Worm (Caenorhabditis elegans) whole organism, L4/young adult: ENCODE data around the gene ikke-1.

Source experiments
- W03F9.2 ChIP-seq: fragments of 150-350 bp; optimal IDR thresholded peaks from 2 replicates; lab custom pipeline; 2014; ENCODE audit warnings: missing biosample characterization, missing genetic modification characterization
- dao-5 ChIP-seq: sonication (generic microtip); optimal IDR thresholded peaks from 2 replicates; lab custom pipeline; 2016; ENCODE audit warnings: missing genotype, missing genetic modification characterization, moderate library complexity, missing compliant biosample characterization
- him-1 ChIP-seq: sonication (generic microtip); optimal IDR thresholded peaks from 2 replicates; lab custom pipeline; 2016; ENCODE audit warnings: missing genotype, missing genetic modification reagents, missing genetic modification characterization, missing compliant biosample characterization

Gene ikke-1

DNA sequence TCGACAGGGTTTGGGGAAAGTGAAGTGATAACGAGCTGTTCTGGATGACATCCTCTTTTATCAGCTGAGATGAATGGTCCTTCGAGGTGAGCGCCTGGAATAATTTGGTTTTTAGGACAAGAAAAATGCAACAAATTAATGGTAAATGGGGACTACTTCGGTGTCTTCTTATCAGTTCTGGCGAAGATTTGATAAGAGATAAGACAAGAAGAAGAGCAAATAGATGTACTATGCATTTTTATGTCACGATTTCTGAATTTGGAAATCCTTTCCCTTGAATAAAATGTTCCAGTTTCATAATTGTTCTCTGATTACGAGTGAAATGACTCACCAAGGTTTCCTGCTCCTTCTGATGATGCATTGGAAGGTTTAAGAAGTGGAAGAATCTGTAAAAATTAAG, 52.7 kb downstream of the ikke-1 start:
- TF ChIP-seq W03F9.2 (tag; lab: Kevin White, UChicago): no peak
- TF ChIP-seq him-1 (tag; lab: Kevin White, UChicago): no peak
- no peak for TF ChIP-seq dao-5 (tag; lab: Kevin White, UChicago)

DNA sequence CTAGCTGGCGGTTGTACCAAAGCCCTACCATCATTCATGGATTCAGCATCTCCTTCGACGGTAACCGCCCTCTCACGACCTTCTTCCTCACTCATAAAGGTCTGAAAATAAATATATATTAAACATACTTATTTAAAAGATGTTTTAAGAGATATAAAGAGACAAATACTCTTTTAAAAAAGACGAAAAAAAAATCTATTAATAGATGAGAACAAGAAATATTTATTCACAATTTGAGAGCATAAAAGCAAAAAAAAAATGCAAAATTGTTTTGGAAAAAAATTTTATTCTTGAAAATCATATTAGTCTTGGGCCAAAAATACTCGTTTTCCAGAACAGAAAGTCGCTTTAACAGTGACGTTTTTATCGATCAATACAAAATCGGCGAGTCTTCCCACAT, 53.8 kb downstream of the ikke-1 start, which contains the start of gene skat-1:
Gene skat-1 (minus strand): TSS at position 101 of the 400 bp plus-strand sequence.
- TF ChIP-seq W03F9.2 (tag; lab: Kevin White, UChicago): no peak
- no peak for TF ChIP-seq him-1 (tag; lab: Kevin White, UChicago)
- TF ChIP-seq dao-5 (tag; lab: Kevin White, UChicago): no peak
